Fruit fly (Drosophila melanogaster) Kc167 (cell line): ENCODE results near the gene CG15414.

ENCODE experiments used
- Sin3A ChIP-seq: fragments of >200 bp; optimal IDR thresholded peaks from 2 replicates; lab custom pipeline; 2018; ENCODE audit warnings: missing external identifiers
- h ChIP-seq: fragments of >200 bp; optimal IDR thresholded peaks from 3 replicates; lab custom pipeline; 2018; ENCODE audit warnings: missing external identifiers
- psq ChIP-seq: fragments of >200 bp; optimal IDR thresholded peaks from 2 replicates; lab custom pipeline; 2017; ENCODE audit warnings: missing external identifiers
- ttk ChIP-seq: sonication (Bioruptor generic); optimal IDR thresholded peaks from 2 replicates; lab custom pipeline; 2017; ENCODE audit warnings: missing external identifiers

DNA sequence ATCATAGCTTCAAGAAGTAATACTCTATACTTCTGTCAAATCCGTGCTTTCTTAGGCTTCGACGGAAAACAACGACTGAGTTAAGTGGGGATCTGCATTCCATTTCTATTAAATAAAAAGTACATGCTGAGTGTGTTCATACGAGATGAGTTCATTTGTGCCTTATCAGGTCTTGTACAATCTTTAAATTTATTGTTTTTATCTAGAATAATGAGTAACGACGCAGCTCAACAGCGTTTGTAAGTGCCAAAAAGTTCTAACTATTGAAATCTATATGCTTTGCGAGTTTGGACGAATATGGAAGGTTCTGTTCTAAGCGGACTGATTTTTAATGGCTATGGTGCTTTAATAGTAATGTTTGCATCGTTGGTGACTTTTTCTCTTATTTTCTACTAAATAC, 33.1 kb upstream of the CG15414 start, which contains the start of gene Sr-CIV:
- TF ChIP-seq ttk (lab: Kevin White, UChicago), result no peak
- TF ChIP-seq psq (lab: Kevin White, UChicago), result no peak
- TF ChIP-seq Sin3A (lab: Kevin White, UChicago), result no peak
- TF ChIP-seq h (lab: Kevin White, UChicago), result no peak
